Worm (Caenorhabditis elegans): ENCODE measurements around the gene bath-10.

- TF ChIP-seq lin-11 (tag; optimal IDR thresholded peaks at IDR 0.05) (no peak), hlh-13 (GFP tag; optimal IDR thresholded peaks at IDR 0.05) (no peak), ttx-3 (tag; optimal IDR thresholded peaks at IDR 0.05) (no peak), ceh-2 (tag; optimal IDR thresholded peaks at IDR 0.05) (no peak), pax-1 (tag; optimal IDR thresholded peaks at IDR 0.05) (no peak), nhr-232 (tag; optimal IDR thresholded peaks at IDR 0.05) (no peak), hlh-6 (tag; optimal IDR thresholded peaks at IDR 0.05) (no peak), F13H6.1 (tag; optimal IDR thresholded peaks at IDR 0.05) (no peak), madf-2 (tag; optimal IDR thresholded peaks at IDR 0.05) (no peak)
Observed at ce11 chrII:3327104-3327503, 47.8 kb upstream of the bath-10 start, which contains the start of gene Y46D2A.3.

All from whole organism, late embryonic.